Fruit fly (Drosophila melanogaster) Kc167 (cell line): ENCODE results near the gene Fibp.

Experiments used
- Myc ChIP-seq: fragments of >200 bp; optimal IDR thresholded peaks from 2 replicates; lab custom pipeline; 2017; ENCODE audit warnings: missing external identifiers
- h ChIP-seq: fragments of >200 bp; optimal IDR thresholded peaks from 3 replicates; lab custom pipeline; 2018; ENCODE audit warnings: missing external identifiers
- psq ChIP-seq: fragments of >200 bp; optimal IDR thresholded peaks from 2 replicates; lab custom pipeline; 2017; ENCODE audit warnings: missing external identifiers

- TF ChIP-seq h (lab: Kevin White, UChicago) (no peak), Myc (lab: Kevin White, UChicago) (no peak), psq (no peak)
These were observed 12.9 kb downstream of the Fibp start, which contains the start of the genes TORIP and Ccdc58 for dm6 chr3L:19804908-19805307.
